Worm (Caenorhabditis elegans) whole organism, young adult: ENCODE data around the gene F08H9.2.

Source experiments
- B0261.1 ChIP-seq: sonication (generic microtip); optimal IDR thresholded peaks from 2 replicates; lab custom pipeline; 2016; ENCODE audit warnings: mild to moderate bottlenecking, missing genetic modification characterization, moderate library complexity, missing compliant biosample characterization
- F23B12.7 ChIP-seq: sonication (generic microtip); optimal IDR thresholded peaks from 2 replicates; lab custom pipeline; 2017; ENCODE audit warnings: missing genetic modification characterization, mild to moderate bottlenecking, missing compliant biosample characterization, antibody characterized with exemption, moderate library complexity; ENCODE audit not compliant: insufficient read depth
- F37B4.10 ChIP-seq: fragments of 200-800 bp; sonication (Bioruptor generic); IDR thresholded peaks from 2 replicates; pipeline ENCODE4 v1.3.6; 2022; ENCODE audit warnings: missing genetic modification characterization, missing compliant biosample characterization
- F39B2.1 ChIP-seq: fragments of 200-800 bp; sonication (Bioruptor generic); IDR thresholded peaks from 2 replicates; pipeline ENCODE4 v1.3.6; 2022; ENCODE audit warnings: missing genetic modification reagents, missing genetic modification characterization, missing compliant biosample characterization
- athp-1 ChIP-seq: sonication (generic microtip); optimal IDR thresholded peaks from 2 replicates; lab custom pipeline; 2017; ENCODE audit warnings: mild to moderate bottlenecking, missing genetic modification characterization, missing compliant biosample characterization
- attf-5 ChIP-seq: fragments of 200-800 bp; sonication (Bioruptor generic); optimal IDR thresholded peaks from 2 replicates; lab custom pipeline; 2018; ENCODE audit warnings: mild to moderate bottlenecking, missing genetic modification characterization, missing compliant biosample characterization
- cebp-1 ChIP-seq, 2 experiments: fragments of 200-800 bp in 1 of 2; sonication (Bioruptor generic) in 1 of 2; sonication (generic microtip) in 1 of 2; IDR thresholded peaks in 1 of 2; optimal IDR thresholded peaks in 1 of 2; 2 replicates each; pipeline versions ENCODE4 v1.3.6 to Lab custom; 2017 to 2022; ENCODE audit warnings: missing compliant biosample characterization in 2 of 2, missing genetic modification characterization in 2 of 2, mild to moderate bottlenecking in 1 of 2, missing genetic modification reagents in 1 of 2, moderate library complexity in 1 of 2
- ceh-91 ChIP-seq: fragments of 200-800 bp; sonication (Bioruptor generic); IDR thresholded peaks from 2 replicates; pipeline ENCODE4 v1.3.6; 2022; ENCODE audit warnings: missing genetic modification reagents, missing genetic modification characterization, missing compliant biosample characterization
- die-1 ChIP-seq: sonication (generic microtip); optimal IDR thresholded peaks from 2 replicates; lab custom pipeline; 2016; ENCODE audit warnings: missing genotype, mild to moderate bottlenecking, missing genetic modification characterization, missing compliant biosample characterization
- dox-1 ChIP-seq: fragments of 200-800 bp; sonication (Bioruptor generic); IDR thresholded peaks from 2 replicates; pipeline ENCODE4 v1.3.6; 2022; ENCODE audit warnings: missing genetic modification reagents, missing genetic modification characterization, missing compliant biosample characterization
- efl-1 ChIP-seq: fragments of 150-350 bp; optimal IDR thresholded peaks from 2 replicates; lab custom pipeline; 2014; ENCODE audit warnings: missing biosample characterization, missing genetic modification reagents, missing genetic modification characterization
- ekl-4 ChIP-seq: fragments of 200-800 bp; sonication (Bioruptor generic); IDR thresholded peaks from 2 replicates; pipeline ENCODE4 v1.3.6; 2022; ENCODE audit warnings: missing genetic modification reagents, missing genetic modification characterization, missing compliant biosample characterization
- hmg-1.2 ChIP-seq: fragments of 200-800 bp; sonication (Bioruptor generic); IDR thresholded peaks from 2 replicates; pipeline ENCODE4 v1.3.6; 2022; ENCODE audit warnings: missing genetic modification reagents, missing genetic modification characterization, missing compliant biosample characterization
- lag-1 ChIP-seq: fragments of 200-800 bp; sonication (Bioruptor generic); IDR thresholded peaks from 2 replicates; pipeline ENCODE4 v1.3.6; 2022; ENCODE audit warnings: missing genetic modification reagents, missing genetic modification characterization, missing compliant biosample characterization
- lin-26 ChIP-seq: fragments of 200-800 bp; sonication (Bioruptor generic); IDR thresholded peaks from 2 replicates; pipeline ENCODE4 v1.3.6; 2022; ENCODE audit warnings: missing genetic modification reagents, missing genetic modification characterization, missing compliant biosample characterization
- lir-1 ChIP-seq: fragments of 200-800 bp; sonication (Bioruptor generic); conservative IDR thresholded peaks from 2 replicates; pipeline ENCODE4 v1.3.6; 2022; ENCODE audit warnings: missing genetic modification reagents, missing genetic modification characterization, missing compliant biosample characterization
- lsl-1 ChIP-seq: fragments of 200-800 bp; sonication (Bioruptor generic); optimal IDR thresholded peaks from 2 replicates; lab custom pipeline; 2018; ENCODE audit warnings: mild to moderate bottlenecking, missing genetic modification characterization, moderate library complexity, missing compliant biosample characterization
- lsy-27 ChIP-seq: sonication (generic microtip); optimal IDR thresholded peaks from 2 replicates; lab custom pipeline; 2017; ENCODE audit warnings: missing genetic modification characterization, mild to moderate bottlenecking, missing compliant biosample characterization, antibody characterized with exemption, missing genotype, borderline replicate concordance; ENCODE audit not compliant: insufficient read depth
- nhr-120 ChIP-seq: fragments of 200-800 bp; sonication (Bioruptor generic); IDR thresholded peaks from 2 replicates; pipeline ENCODE4 v1.3.6; 2022; ENCODE audit warnings: missing genetic modification characterization, missing compliant biosample characterization
- nhr-80 ChIP-seq: sonication (generic microtip); optimal IDR thresholded peaks from 2 replicates; lab custom pipeline; 2016; ENCODE audit warnings: missing genetic modification characterization, missing compliant biosample characterization
- nhr-90 ChIP-seq: sonication (generic microtip); optimal IDR thresholded peaks from 2 replicates; lab custom pipeline; 2016; ENCODE audit warnings: missing genotype, mild to moderate bottlenecking, missing genetic modification characterization, missing compliant biosample characterization
- rec-8 ChIP-seq, 2 experiments: sonication (generic microtip); optimal IDR thresholded peaks; 2 replicates each; lab custom pipeline; 2016; ENCODE audit warnings: mild to moderate bottlenecking in 2 of 2, missing genetic modification characterization in 2 of 2, missing genetic modification reagents in 2 of 2, missing genotype in 2 of 2, missing biosample characterization in 1 of 2, missing compliant biosample characterization in 1 of 2, moderate library complexity in 1 of 2
- rpc-1 ChIP-seq, 2 experiments: fragments of 150-350 bp in 1 of 2; sonication (generic microtip) in 1 of 2; optimal IDR thresholded peaks; 2 replicates each; lab custom pipeline; 2014 to 2018; ENCODE audit warnings: missing biosample characterization in 1 of 2, missing genetic modification characterization in 1 of 2, missing genetic modification reagents in 1 of 2, missing genotype in 1 of 2
- tlf-1 ChIP-seq: fragments of 200-800 bp; sonication (Bioruptor generic); optimal IDR thresholded peaks from 2 replicates; lab custom pipeline; 2018; ENCODE audit warnings: mild to moderate bottlenecking, missing genetic modification characterization, missing compliant biosample characterization
- unc-130 ChIP-seq: sonication (generic microtip); optimal IDR thresholded peaks from 2 replicates; lab custom pipeline; 2016; ENCODE audit warnings: missing genetic modification reagents, missing genetic modification characterization, missing compliant biosample characterization
- xnd-1 ChIP-seq: sonication (generic microtip); optimal IDR thresholded peaks from 2 replicates; lab custom pipeline; 2016; ENCODE audit warnings: missing genotype, missing genetic modification reagents, missing genetic modification characterization, missing compliant biosample characterization
- zim-3 ChIP-seq: sonication (generic microtip); optimal IDR thresholded peaks from 2 replicates; lab custom pipeline; 2017; ENCODE audit warnings: mild to moderate bottlenecking, missing genetic modification characterization, moderate library complexity, missing compliant biosample characterization
- ztf-3 ChIP-seq: fragments of 200-800 bp; sonication (Bioruptor generic); optimal IDR thresholded peaks from 2 replicates; lab custom pipeline; 2018; ENCODE audit warnings: mild to moderate bottlenecking, missing genetic modification characterization, missing compliant biosample characterization

The F08H9.2 gene

ce11 chrV:14498204-14498603 lies 37.7 kb downstream of the F08H9.2 start:
- TF ChIP-seq rpc-1 (optimal IDR thresholded peaks at IDR 0.05; lab: Kevin White, UChicago) (no peak), rpc-1 (tag; optimal IDR thresholded peaks at IDR 0.05; lab: Kevin White, UChicago) (no peak), unc-130 (GFP tag; lab: Kevin White, UChicago) (no peak), lag-1 (GFP tag; lab: Robert Waterston, UW) (no peak), zim-3 (no peak), ztf-3 (no peak), die-1 (tag; lab: Kevin White, UChicago) (no peak), nhr-120 (no peak), xnd-1 (tag; lab: Kevin White, UChicago) (no peak), lsy-27 (tag; lab: Kevin White, UChicago) (no peak), attf-5 (GFP tag; lab: Kevin White, UChicago) (no peak)

DNA sequence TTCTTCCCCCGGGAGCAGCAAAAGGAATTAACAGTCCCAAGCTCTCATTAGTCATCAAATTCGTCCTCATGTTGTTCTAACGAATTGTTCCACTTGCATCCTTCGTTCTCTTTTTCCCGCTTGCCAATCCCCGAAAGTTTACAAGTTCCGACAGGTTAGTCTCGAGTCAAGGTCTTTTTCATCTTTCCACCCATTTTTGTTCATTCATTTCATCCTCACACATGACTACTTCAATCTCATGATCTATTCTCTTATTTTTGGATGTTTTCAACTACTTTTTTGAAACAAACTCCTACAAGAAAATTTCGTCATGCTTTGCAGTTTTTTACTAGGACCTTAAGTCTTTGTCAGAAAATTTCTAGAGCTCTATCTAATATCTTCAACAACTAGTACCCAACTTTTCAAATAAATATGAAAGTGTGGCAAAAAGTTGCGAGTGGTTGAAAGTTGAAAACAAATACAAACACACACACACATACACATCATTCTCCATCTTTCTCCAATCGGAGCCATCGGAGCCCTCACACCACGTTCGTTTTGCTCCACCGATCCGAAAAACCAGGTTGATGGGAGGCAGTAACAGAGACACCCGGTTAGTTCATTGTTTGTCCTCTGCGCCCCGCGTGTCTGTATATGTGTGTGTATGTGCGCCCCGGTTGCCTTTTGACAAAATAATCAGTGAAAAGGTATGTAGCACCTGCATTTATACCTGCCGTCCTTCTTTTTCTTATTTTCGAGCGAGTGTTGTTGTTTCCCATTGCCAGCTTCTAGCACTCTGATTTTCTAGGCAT lies 38.8 kb downstream of the F08H9.2 start:
- TF ChIP-seq ceh-91 (GFP tag; lab: Robert Waterston, UW) (no peak), dox-1 (GFP tag; lab: Robert Waterston, UW) (peak; percentile 51; the same call in 1 of the 2 replicates), B0261.1 (no peak), F37B4.10 (GFP tag; lab: Robert Waterston, UW) (no peak), nhr-80 (tag; lab: Kevin White, UChicago) (peak; percentile 21), zim-3 (no peak), F23B12.7 (no peak), nhr-90 (tag; lab: Kevin White, UChicago) (no peak), F39B2.1 (no peak), lin-26 (GFP tag; lab: Robert Waterston, UW) (peak; percentile 30; the same call in 1 of the 2 replicates)

DNA sequence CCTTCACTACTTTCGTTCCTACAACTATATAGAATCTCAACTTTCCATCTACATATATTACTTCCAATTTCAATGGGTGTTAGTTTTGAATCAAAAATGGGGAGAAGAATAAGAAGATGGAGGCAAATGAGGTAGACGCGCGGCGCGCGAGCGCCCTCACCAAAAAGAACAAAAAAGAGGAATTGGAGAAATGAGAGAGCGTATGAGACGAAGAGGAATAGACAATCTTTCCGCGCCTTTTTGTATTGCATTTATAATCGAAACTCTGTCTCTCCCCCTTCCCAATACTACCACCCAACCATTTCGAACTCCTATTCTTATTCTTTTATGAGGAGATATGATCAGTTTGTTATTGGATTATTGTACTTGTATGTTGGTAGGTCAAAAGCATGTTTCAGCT lies 40.1 kb downstream of the F08H9.2 start:
- TF ChIP-seq ekl-4 (GFP tag; lab: Robert Waterston, UW) (no peak), efl-1 (peak; percentile 14), hmg-1.2 (GFP tag; lab: Robert Waterston, UW) (peak; percentile 71), tlf-1 (no peak)

- TF ChIP-seq F37B4.10 (GFP tag; lab: Robert Waterston, UW) = 0 out of 2 replicates have a peak, but pooled peaks have one; percentile 40
- no peak for TF ChIP-seq lsl-1 (GFP tag; lab: Kevin White, UChicago)
Observed at ce11 chrV:14501136-14501535, 40.7 kb downstream of the F08H9.2 start, which contains the start of gene R02D5.24. Gene R02D5.24 (plus strand): TSS chrV:14501340.

DNA sequence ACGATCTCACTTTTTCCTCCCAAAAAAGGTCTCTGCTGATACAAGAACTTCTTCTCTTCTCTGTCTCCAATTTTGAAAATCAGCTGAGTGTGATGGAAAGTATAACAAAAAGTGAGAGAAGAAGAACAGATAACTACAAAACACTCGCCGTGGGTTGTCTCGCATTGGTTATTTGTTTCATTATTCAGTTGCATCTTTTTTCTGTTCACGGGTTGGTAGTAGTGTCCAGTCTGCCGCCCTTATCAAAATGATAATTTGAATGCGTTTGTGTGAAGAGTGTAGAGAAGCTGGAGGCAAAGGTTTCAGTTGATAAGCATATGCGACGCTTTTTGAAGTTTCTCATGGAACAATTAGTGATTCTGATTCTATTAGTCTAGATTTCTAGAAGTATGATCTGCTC lies 42.6 kb downstream of the F08H9.2 start:
- TF ChIP-seq nhr-80 (tag; lab: Kevin White, UChicago) (peak; percentile 91), cebp-1 (GFP tag; IDR thresholded peaks at IDR 0.05; lab: Robert Waterston, UW) (no peak), cebp-1 (tag; optimal IDR thresholded peaks at IDR 0.05; lab: Kevin White, UChicago) (peak; percentile 37), rec-8 (tag; optimal IDR thresholded peaks at IDR 0.05; lab: Kevin White, UChicago) (no peak), dox-1 (GFP tag; lab: Robert Waterston, UW) (0 out of 2 replicates have a peak, but pooled peaks have one; percentile 43)

DNA sequence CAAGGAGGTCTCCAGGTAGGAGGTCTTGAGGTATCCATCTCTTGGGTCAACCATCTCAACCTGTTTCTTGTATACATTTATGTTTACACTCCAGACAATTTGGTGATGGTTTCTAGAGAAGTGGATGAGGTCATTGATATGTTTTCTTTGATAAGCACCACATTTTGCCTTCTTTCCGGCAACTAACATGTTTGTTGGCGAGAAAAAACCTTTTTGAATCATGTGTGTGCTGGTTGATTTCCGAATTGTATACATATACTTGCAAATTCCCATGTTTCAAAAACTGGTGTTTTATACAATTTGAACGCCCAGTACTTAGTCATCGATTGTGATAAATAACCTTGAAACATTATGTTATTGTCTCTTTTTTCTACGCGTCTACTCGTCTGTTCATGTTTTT lies 43.7 kb downstream of the F08H9.2 start:
- TF ChIP-seq nhr-120 (no peak), athp-1 (tag; lab: Kevin White, UChicago) (no peak), lir-1 (GFP tag; lab: Robert Waterston, UW) (no peak), ekl-4 (GFP tag; lab: Robert Waterston, UW) (no peak)
- TF ChIP-seq, all 124 proteins: peak for 0
